Fruit fly (Drosophila melanogaster) whole organism, prepupa: ENCODE results near the gene CG5172.
A peak's percentile ranks its signal among the peaks of the same experiment; 100 is the strongest.

ENCODE experiments used
- Blimp-1 ChIP-seq: fragments of 200-800 bp; sonication (Bioruptor generic); optimal IDR thresholded peaks from 3 replicates; lab custom pipeline; 2017; ENCODE audit warnings: missing biosample characterization, missing genetic modification characterization, mild to moderate bottlenecking, moderate library complexity, missing genetic modification reagents
- CG10631 ChIP-seq: fragments of 200-800 bp; sonication (Bioruptor generic); optimal IDR thresholded peaks from 2 replicates; lab custom pipeline; 2016; ENCODE audit warnings: missing biosample characterization, missing genetic modification characterization
- CG10669 ChIP-seq: fragments of 200-800 bp; sonication (Bioruptor generic); optimal IDR thresholded peaks from 3 replicates; lab custom pipeline; 2018; ENCODE audit warnings: missing biosample characterization, mild to moderate bottlenecking, missing genetic modification characterization, moderate library complexity
- CG11294 ChIP-seq: fragments of 200-800 bp; sonication (Bioruptor generic); IDR thresholded peaks from 2 replicates; pipeline ENCODE4 v1.3.6; 2022; ENCODE audit warnings: missing biosample characterization, missing genetic modification characterization
- CG11902 ChIP-seq: fragments of 200-800 bp; sonication (Bioruptor generic); optimal IDR thresholded peaks from 3 replicates; lab custom pipeline; 2016; ENCODE audit warnings: missing biosample characterization, missing genetic modification characterization
- CG15336 ChIP-seq: fragments of 200-800 bp; sonication (Bioruptor generic); IDR thresholded peaks from 2 replicates; pipeline ENCODE4 v1.3.6; 2022; ENCODE audit warnings: missing biosample characterization, missing genetic modification characterization
- CG31627 ChIP-seq: fragments of 200-800 bp; sonication (Bioruptor generic); optimal IDR thresholded peaks from 3 replicates; lab custom pipeline; 2016; ENCODE audit warnings: missing biosample characterization, missing genetic modification characterization
- CG32006 ChIP-seq: fragments of 200-800 bp; sonication (Bioruptor generic); optimal IDR thresholded peaks from 3 replicates; lab custom pipeline; 2017; ENCODE audit warnings: missing biosample characterization, mild to moderate bottlenecking, missing genetic modification characterization
- CG6163 ChIP-seq: fragments of 200-800 bp; sonication (Bioruptor generic); IDR thresholded peaks from 3 replicates; pipeline ENCODE4 v1.3.6; 2022; ENCODE audit warnings: missing biosample characterization, missing genetic modification characterization
- CG6792 ChIP-seq: fragments of 200-800 bp; sonication (Bioruptor generic); optimal IDR thresholded peaks from 3 replicates; lab custom pipeline; 2016; ENCODE audit warnings: missing biosample characterization, missing genetic modification characterization
- CG6854 ChIP-seq: fragments of 200-800 bp; sonication (Bioruptor generic); optimal IDR thresholded peaks from 2 replicates; lab custom pipeline; 2017; ENCODE audit warnings: missing biosample characterization, mild to moderate bottlenecking, missing genetic modification characterization
- CG8632 ChIP-seq: fragments of 200-800 bp; sonication (Bioruptor generic); optimal IDR thresholded peaks from 3 replicates; lab custom pipeline; 2016; ENCODE audit warnings: missing biosample characterization, missing genetic modification characterization
- Eip75B ChIP-seq: fragments of 200-800 bp; sonication (Bioruptor generic); optimal IDR thresholded peaks from 3 replicates; lab custom pipeline; 2016; ENCODE audit warnings: missing biosample characterization, missing genetic modification characterization
- Eip78C ChIP-seq: fragments of 200-800 bp; sonication (Bioruptor generic); peaks from one replicate; lab custom pipeline; 2016; ENCODE audit warnings: missing biosample characterization, missing genetic modification characterization
- Ets21C ChIP-seq: fragments of 200-800 bp; sonication (Bioruptor generic); optimal IDR thresholded peaks from 3 replicates; lab custom pipeline; 2016; ENCODE audit warnings: missing biosample characterization, missing genetic modification characterization
- Ets96B ChIP-seq: fragments of 200-800 bp; optimal IDR thresholded peaks from 2 replicates; lab custom pipeline; 2019; ENCODE audit warnings: missing biosample characterization, mild to moderate bottlenecking, missing genetic modification characterization, moderate library complexity
- Hr38 ChIP-seq: sonication (Bioruptor generic); optimal IDR thresholded peaks from 2 replicates; lab custom pipeline; 2016; ENCODE audit warnings: missing biosample characterization, missing genetic modification characterization
- Hr39 ChIP-seq: fragments of 200-800 bp; sonication (Bioruptor generic); optimal IDR thresholded peaks from 2 replicates; lab custom pipeline; 2016; ENCODE audit warnings: missing biosample characterization, missing genetic modification characterization
- Lpt ChIP-seq: fragments of 200-800 bp; sonication (Bioruptor generic); optimal IDR thresholded peaks from 3 replicates; lab custom pipeline; 2016; ENCODE audit warnings: missing biosample characterization, missing genetic modification characterization
- Met ChIP-seq: fragments of 200-800 bp; sonication (Bioruptor generic); optimal IDR thresholded peaks from 3 replicates; lab custom pipeline; 2016; ENCODE audit warnings: missing biosample characterization, missing genetic modification characterization
- OdsH ChIP-seq: fragments of 200-800 bp; sonication (Bioruptor generic); optimal IDR thresholded peaks from 3 replicates; lab custom pipeline; 2016; ENCODE audit warnings: missing biosample characterization, missing genetic modification characterization
- Smox ChIP-seq: fragments of 200-800 bp; sonication (Bioruptor generic); optimal IDR thresholded peaks from 3 replicates; lab custom pipeline; 2016; ENCODE audit warnings: missing biosample characterization, missing genetic modification characterization
- Sox102F ChIP-seq: fragments of 200-800 bp; sonication (Bioruptor generic); optimal IDR thresholded peaks from 2 replicates; lab custom pipeline; 2016; ENCODE audit warnings: missing biosample characterization, mild to moderate bottlenecking, missing genetic modification characterization
- Sox14 ChIP-seq: fragments of 200-800 bp; sonication (Bioruptor generic); optimal IDR thresholded peaks from 3 replicates; lab custom pipeline; 2016; ENCODE audit warnings: missing biosample characterization, missing genetic modification characterization
- Sox15 ChIP-seq: fragments of 200-800 bp; sonication (Bioruptor generic); optimal IDR thresholded peaks from 3 replicates; lab custom pipeline; 2016; ENCODE audit warnings: missing biosample characterization, missing genetic modification characterization
- achi ChIP-seq: fragments of 200-800 bp; sonication (Bioruptor generic); optimal IDR thresholded peaks from 3 replicates; lab custom pipeline; 2016; ENCODE audit warnings: missing biosample characterization, missing genetic modification characterization
- acj6 ChIP-seq: fragments of 200-800 bp; sonication (Bioruptor generic); optimal IDR thresholded peaks from 3 replicates; lab custom pipeline; 2016; ENCODE audit warnings: missing biosample characterization, missing genetic modification characterization
- cyc ChIP-seq: fragments of 200-800 bp; sonication (Bioruptor generic); optimal IDR thresholded peaks from 3 replicates; lab custom pipeline; 2016; ENCODE audit warnings: missing biosample characterization, missing genetic modification characterization
- dsx ChIP-seq: fragments of 200-800 bp; optimal IDR thresholded peaks from 3 replicates; lab custom pipeline; 2019; ENCODE audit warnings: missing biosample characterization, mild to moderate bottlenecking, missing genetic modification characterization, moderate library complexity; ENCODE audit not compliant: poor library complexity, severe bottlenecking
- eg ChIP-seq: fragments of 200-800 bp; sonication (Bioruptor generic); IDR thresholded peaks from 3 replicates; pipeline ENCODE4 v1.3.6; 2022; ENCODE audit warnings: missing biosample characterization, missing genetic modification characterization
- esn ChIP-seq: fragments of 200-800 bp; sonication (Bioruptor generic); optimal IDR thresholded peaks from 2 replicates; lab custom pipeline; 2016; ENCODE audit warnings: missing biosample characterization, mild to moderate bottlenecking, missing genetic modification characterization, moderate library complexity
- fd59A ChIP-seq: fragments of 200-800 bp; sonication (Bioruptor generic); optimal IDR thresholded peaks from 2 replicates; lab custom pipeline; 2017; ENCODE audit warnings: missing biosample characterization, mild to moderate bottlenecking, missing genetic modification characterization, missing genetic modification reagents
- fkh ChIP-seq: fragments of 200-800 bp; sonication (Bioruptor generic); optimal IDR thresholded peaks from 3 replicates; lab custom pipeline; 2017; ENCODE audit warnings: missing biosample characterization, mild to moderate bottlenecking, missing genetic modification characterization, moderate library complexity
- lz ChIP-seq: fragments of 200-800 bp; sonication (Bioruptor generic); optimal IDR thresholded peaks from 3 replicates; lab custom pipeline; 2016; ENCODE audit warnings: missing biosample characterization, missing genetic modification characterization
- net ChIP-seq: fragments of 200-800 bp; sonication (Bioruptor generic); optimal IDR thresholded peaks from 3 replicates; lab custom pipeline; 2016; ENCODE audit warnings: missing biosample characterization, missing genetic modification characterization
- pdm3 ChIP-seq: fragments of 200-800 bp; sonication (Bioruptor generic); optimal IDR thresholded peaks from 3 replicates; lab custom pipeline; 2016; ENCODE audit warnings: missing biosample characterization, missing genetic modification characterization
- spab ChIP-seq: fragments of 200-800 bp; sonication (Bioruptor generic); optimal IDR thresholded peaks from 2 replicates; lab custom pipeline; 2017; ENCODE audit warnings: missing biosample characterization, mild to moderate bottlenecking, missing genetic modification characterization, missing genetic modification reagents
- svp ChIP-seq: fragments of 200-800 bp; sonication (Bioruptor generic); peaks from one replicate; lab custom pipeline; 2016; ENCODE audit warnings: missing biosample characterization, missing genetic modification characterization
- topi ChIP-seq: fragments of 200-800 bp; sonication (Bioruptor generic); optimal IDR thresholded peaks from 3 replicates; lab custom pipeline; 2016; ENCODE audit warnings: missing biosample characterization, missing genetic modification characterization
- vri ChIP-seq: fragments of 200-800 bp; sonication (Bioruptor generic); optimal IDR thresholded peaks from 3 replicates; lab custom pipeline; 2016; ENCODE audit warnings: missing biosample characterization, mild to moderate bottlenecking, missing genetic modification characterization

CG5172 gene

dm6 chrX:17172123-17172522 lies 49.1 kb upstream of the CG5172 start (continued):
- peak; percentile 1 for TF ChIP-seq spab
- TF ChIP-seq CG10669 (GFP tag; lab: Kevin White, UChicago) = no peak
- TF ChIP-seq vri (GFP tag; lab: Kevin White, UChicago) = no peak
- no peak for TF ChIP-seq Hr38 (GFP tag; lab: Kevin White, UChicago)
- TF ChIP-seq Met = peak; percentile 69
- no peak for TF ChIP-seq dsx
- TF ChIP-seq Sox102F (GFP tag; lab: Kevin White, UChicago) = peak; percentile 60
- no peak for TF ChIP-seq Lpt (GFP tag; lab: Kevin White, UChicago)
- TF ChIP-seq Ets21C (GFP tag; lab: Kevin White, UChicago) = peak; percentile 46
- peak; percentile 3 for TF ChIP-seq Sox15 (GFP tag; lab: Kevin White, UChicago)
- no peak for TF ChIP-seq CG8632 (GFP tag; lab: Kevin White, UChicago)

DNA sequence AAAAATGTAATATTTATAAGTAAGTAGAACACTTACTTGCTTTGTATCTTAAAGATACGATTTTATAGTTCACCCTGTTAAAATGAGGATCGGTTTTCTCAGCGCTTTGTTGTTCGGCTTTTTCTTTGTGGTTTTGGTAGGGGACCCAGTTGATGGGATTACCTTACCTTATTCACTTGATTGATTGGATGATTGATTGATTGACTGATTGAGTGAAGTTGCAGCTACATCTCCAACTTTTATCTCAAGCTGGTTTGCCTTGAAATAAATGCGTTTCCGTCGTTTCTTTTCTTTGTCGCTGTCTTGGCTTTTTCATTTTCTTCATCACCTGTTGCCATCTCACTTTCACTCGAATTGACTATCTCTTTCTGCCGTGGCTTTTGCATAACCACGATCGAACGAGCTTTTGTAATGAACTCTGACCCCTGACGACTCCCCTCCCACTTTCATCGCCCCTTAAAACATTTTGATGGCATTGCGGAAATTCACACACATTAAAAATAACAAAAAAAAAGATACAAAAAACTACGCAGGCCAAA lies 48.4 kb upstream of the CG5172 start:
- no peak for TF ChIP-seq fkh
- no peak for TF ChIP-seq CG10631
- no peak for TF ChIP-seq pdm3
- no peak for TF ChIP-seq Ets96B
- TF ChIP-seq esn = no peak
- TF ChIP-seq Blimp-1 (GFP tag; lab: Kevin White, UChicago) = peak; percentile 5
- peak; percentile 31 for TF ChIP-seq Eip78C (GFP tag; lab: Kevin White, UChicago)
- peak; percentile 9 for TF ChIP-seq svp (GFP tag; lab: Kevin White, UChicago)
- TF ChIP-seq, all 60 proteins: peak for 3

DNA sequence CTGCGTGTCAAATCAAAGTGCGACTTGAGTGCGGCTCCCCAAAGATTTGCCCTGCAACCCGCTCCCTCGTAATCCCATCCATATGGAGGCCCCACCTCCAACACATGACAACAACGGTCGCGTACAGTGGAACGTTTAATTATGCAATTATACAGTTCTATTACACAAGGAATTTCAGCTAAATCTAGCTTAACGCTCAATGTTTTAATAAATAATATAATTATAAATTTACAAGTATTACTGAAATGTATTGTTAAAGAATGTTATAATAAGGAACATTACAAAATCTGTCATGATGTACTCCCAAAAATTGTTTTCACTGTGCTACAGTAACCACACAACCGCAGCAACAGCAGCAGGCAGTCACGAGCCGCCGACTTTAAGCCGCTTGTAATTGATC lies 47.1 kb upstream of the CG5172 start:
- TF ChIP-seq Eip75B (GFP tag; lab: Kevin White, UChicago) (no peak), CG32006 (peak; percentile 45), CG8632 (GFP tag; lab: Kevin White, UChicago) (no peak), CG10669 (GFP tag; lab: Kevin White, UChicago) (no peak), CG11902 (GFP tag; lab: Kevin White, UChicago) (no peak), spab (no peak), CG6163 (GFP tag; lab: Robert Waterston, UW) (peak; percentile 40; the same call in 1 of the 3 replicates), achi (no peak), net (GFP tag; lab: Kevin White, UChicago) (no peak), Eip78C (GFP tag; lab: Kevin White, UChicago) (peak; percentile 9), topi (GFP tag; lab: Kevin White, UChicago) (no peak), svp (GFP tag; lab: Kevin White, UChicago) (peak; percentile 6), eg (GFP tag; lab: Robert Waterston, UW) (peak; percentile 58; the same call in 2 of the 3 replicates), CG15336 (GFP tag; lab: Robert Waterston, UW) (peak; percentile 57), CG11294 (GFP tag; lab: Robert Waterston, UW) (peak; percentile 31; the same call in 1 of the 2 replicates), CG6854 (GFP tag; lab: Kevin White, UChicago) (no peak), esn (no peak), lz (GFP tag; lab: Kevin White, UChicago) (no peak), fd59A (no peak)

- TF ChIP-seq achi (no peak), svp (GFP tag; lab: Kevin White, UChicago) (peak; percentile 54), Smox (GFP tag; lab: Kevin White, UChicago) (peak; percentile 19), CG10631 (peak; percentile 9), fkh (peak; percentile 23), eg (GFP tag; lab: Robert Waterston, UW) (no peak), Sox14 (GFP tag; lab: Kevin White, UChicago) (peak; percentile 14), Eip78C (GFP tag; lab: Kevin White, UChicago) (peak; percentile 71), topi (GFP tag; lab: Kevin White, UChicago) (peak; percentile 14), acj6 (GFP tag; lab: Kevin White, UChicago) (peak; percentile 28), Ets21C (GFP tag; lab: Kevin White, UChicago) (peak; percentile 11), cyc (GFP tag; lab: Kevin White, UChicago) (peak; percentile 41), CG11294 (GFP tag; lab: Robert Waterston, UW) (no peak), Ets96B (no peak), esn (peak; percentile 23), Hr39 (GFP tag; lab: Kevin White, UChicago) (peak; percentile 53), pdm3 (peak; percentile 39), CG31627 (GFP tag; lab: Kevin White, UChicago) (peak; percentile 37), CG6854 (GFP tag; lab: Kevin White, UChicago) (no peak), Met (peak; percentile 34), lz (GFP tag; lab: Kevin White, UChicago) (peak; percentile 56), OdsH (GFP tag; lab: Kevin White, UChicago) (peak; percentile 26), CG6792 (GFP tag; lab: Kevin White, UChicago) (peak; percentile 4)
These were observed 45.6 kb upstream of the CG5172 start for dm6 chrX:17175558-17176189.
